Worm (Caenorhabditis elegans) whole organism, mixed stage, embryonic: ENCODE data around the gene hpa-1.

ENCODE experiments used
- M03D4.4 ChIP-seq: sonication (generic microtip); optimal IDR thresholded peaks from 2 replicates; lab custom pipeline; 2017; ENCODE audit warnings: mild to moderate bottlenecking, missing genetic modification characterization, missing compliant biosample characterization
- bed-3 ChIP-seq: fragments of 200-800 bp; sonication (Bioruptor generic); optimal IDR thresholded peaks from 3 replicates; lab custom pipeline; 2018; ENCODE audit warnings: mild to moderate bottlenecking, missing genetic modification characterization, moderate library complexity, missing compliant biosample characterization
- blmp-1 ChIP-seq: fragments of 150-350 bp; optimal IDR thresholded peaks from 2 replicates; lab custom pipeline; 2014; ENCODE audit warnings: missing biosample characterization, missing genetic modification characterization
- ceh-39 ChIP-seq: fragments of 150-350 bp; optimal IDR thresholded peaks from 2 replicates; lab custom pipeline; 2014; ENCODE audit warnings: missing biosample characterization, missing genetic modification characterization
- ceh-43 ChIP-seq: fragments of 200-800 bp; sonication (Bioruptor generic); optimal IDR thresholded peaks from 2 replicates; lab custom pipeline; 2018; ENCODE audit warnings: mild to moderate bottlenecking, missing genetic modification characterization, moderate library complexity, missing compliant biosample characterization
- ces-1 ChIP-seq: fragments of 150-350 bp; optimal IDR thresholded peaks from 2 replicates; lab custom pipeline; 2014; ENCODE audit warnings: missing biosample characterization, missing genetic modification reagents, missing genetic modification characterization
- cnd-1 ChIP-seq: fragments of 200-800 bp; sonication (Bioruptor generic); optimal IDR thresholded peaks from 2 replicates; lab custom pipeline; 2018; ENCODE audit warnings: mild to moderate bottlenecking, missing genetic modification characterization, missing compliant biosample characterization
- drap-1 ChIP-seq: fragments of 200-800 bp; sonication (Bioruptor generic); optimal IDR thresholded peaks from 3 replicates; lab custom pipeline; 2018; ENCODE audit warnings: mild to moderate bottlenecking, missing genetic modification characterization, missing compliant biosample characterization
- elt-1 ChIP-seq: sonication (generic microtip); optimal IDR thresholded peaks from 2 replicates; lab custom pipeline; 2017; ENCODE audit warnings: missing genetic modification characterization, mild to moderate bottlenecking, missing compliant biosample characterization, antibody characterized with exemption, moderate library complexity, borderline replicate concordance; ENCODE audit not compliant: insufficient read depth
- elt-3 ChIP-seq: fragments of 150-350 bp; optimal IDR thresholded peaks from 2 replicates; lab custom pipeline; 2014; ENCODE audit warnings: missing biosample characterization, missing genetic modification characterization
- flh-1 ChIP-seq: fragments of 200-800 bp; sonication (Bioruptor generic); optimal IDR thresholded peaks from 2 replicates; lab custom pipeline; 2018; ENCODE audit warnings: mild to moderate bottlenecking, missing genetic modification characterization, moderate library complexity, missing compliant biosample characterization
- ham-2 ChIP-seq: fragments of 200-800 bp; sonication (Bioruptor generic); optimal IDR thresholded peaks from 2 replicates; lab custom pipeline; 2018; ENCODE audit warnings: mild to moderate bottlenecking, missing genetic modification characterization, missing compliant biosample characterization
- hlh-1 ChIP-seq: fragments of 150-350 bp; optimal IDR thresholded peaks from 2 replicates; lab custom pipeline; 2014; ENCODE audit warnings: missing biosample characterization, missing genetic modification reagents, missing genetic modification characterization
- lin-13 ChIP-seq: fragments of 150-350 bp; optimal IDR thresholded peaks from 2 replicates; lab custom pipeline; 2014; ENCODE audit warnings: missing biosample characterization, missing genetic modification characterization
- lin-32 ChIP-seq: fragments of 200-800 bp; sonication (Bioruptor generic); optimal IDR thresholded peaks from 2 replicates; lab custom pipeline; 2018; ENCODE audit warnings: mild to moderate bottlenecking, missing genetic modification characterization, missing compliant biosample characterization
- lsy-2 ChIP-seq: fragments of 150-350 bp; optimal IDR thresholded peaks from 2 replicates; lab custom pipeline; 2014; ENCODE audit warnings: missing biosample characterization, missing genetic modification characterization
- mab-5 ChIP-seq: fragments of 150-350 bp; optimal IDR thresholded peaks from 2 replicates; lab custom pipeline; 2014; ENCODE audit warnings: missing biosample characterization, missing genetic modification characterization
- mep-1 ChIP-seq: fragments of 150-350 bp; optimal IDR thresholded peaks from 2 replicates; lab custom pipeline; 2017; ENCODE audit warnings: missing biosample characterization, missing genetic modification reagents, missing genetic modification characterization, inconsistent platforms
- nhr-12 ChIP-seq: fragments of 150-350 bp; optimal IDR thresholded peaks from 2 replicates; lab custom pipeline; 2014; ENCODE audit warnings: missing biosample characterization, missing genetic modification characterization
- nhr-2 ChIP-seq: fragments of 150-350 bp; optimal IDR thresholded peaks from 2 replicates; lab custom pipeline; 2014; ENCODE audit warnings: missing biosample characterization, missing genetic modification characterization
- nhr-237 ChIP-seq: fragments of 150-350 bp; optimal IDR thresholded peaks from 2 replicates; lab custom pipeline; 2014; ENCODE audit warnings: missing biosample characterization, missing genetic modification characterization
- nhr-28 ChIP-seq: fragments of 150-350 bp; optimal IDR thresholded peaks from 2 replicates; lab custom pipeline; 2014; ENCODE audit warnings: missing biosample characterization, missing genetic modification characterization
- nhr-76 ChIP-seq: sonication (generic microtip); optimal IDR thresholded peaks from 2 replicates; lab custom pipeline; 2017; ENCODE audit warnings: missing biosample characterization, missing genetic modification characterization
- sem-2 ChIP-seq: fragments of 200-800 bp; sonication (Bioruptor generic); optimal IDR thresholded peaks from 2 replicates; lab custom pipeline; 2018; ENCODE audit warnings: mild to moderate bottlenecking, missing genetic modification characterization, missing compliant biosample characterization
- snpc-4 ChIP-seq: fragments of 150-350 bp; optimal IDR thresholded peaks from 2 replicates; lab custom pipeline; 2014; ENCODE audit warnings: missing biosample characterization, missing genetic modification characterization
- sptf-1 ChIP-seq: sonication (generic microtip); optimal IDR thresholded peaks from 2 replicates; lab custom pipeline; 2017; ENCODE audit warnings: mild to moderate bottlenecking, missing genetic modification characterization, moderate library complexity, missing compliant biosample characterization
- tbx-8 ChIP-seq: fragments of 200-800 bp; sonication (Bioruptor generic); optimal IDR thresholded peaks from 2 replicates; lab custom pipeline; 2018; ENCODE audit warnings: mild to moderate bottlenecking, missing genetic modification characterization, moderate library complexity, missing compliant biosample characterization
- unc-120 ChIP-seq: sonication (generic microtip); optimal IDR thresholded peaks from 2 replicates; lab custom pipeline; 2017; ENCODE audit warnings: missing genetic modification characterization, missing compliant biosample characterization; ENCODE audit not compliant: poor library complexity, severe bottlenecking
- unc-39 ChIP-seq: fragments of 150-350 bp; optimal IDR thresholded peaks from 2 replicates; lab custom pipeline; 2014; ENCODE audit warnings: missing biosample characterization, missing genetic modification characterization
- unc-62 ChIP-seq: fragments of 150-350 bp; optimal IDR thresholded peaks from 2 replicates; lab custom pipeline; 2014; ENCODE audit warnings: missing biosample characterization, missing genetic modification reagents, missing genetic modification characterization
- zip-8 ChIP-seq: fragments of 150-350 bp; optimal IDR thresholded peaks from 2 replicates; lab custom pipeline; 2014; ENCODE audit warnings: missing biosample characterization, missing genetic modification characterization
- ztf-11 ChIP-seq: fragments of 150-350 bp; optimal IDR thresholded peaks from 2 replicates; lab custom pipeline; 2014; ENCODE audit warnings: missing biosample characterization, missing genetic modification characterization

The hpa-1 gene

ce11 chrIV:16233028-16233427 is at the start of gene hpa-1, which contains the start of gene irld-39:
hpa-1 (minus strand) TSS chrIV:16233128.
irld-39 (plus strand) TSS chrIV:16233148.
- no peak for TF ChIP-seq hlh-1 (tag; lab: Kevin White, UChicago)

- no peak for TF ChIP-seq ztf-11 (tag; lab: Kevin White, UChicago)
- no peak for TF ChIP-seq M03D4.4
Observed at ce11 chrIV:16280614-16281013, 47.7 kb upstream of the hpa-1 start, which contains the start of gene clec-191. clec-191 (minus strand) TSS chrIV:16280714.

ce11 chrIV:16277902-16278301 is 45.0 kb upstream of the hpa-1 start, which contains the start of gene ccch-2:
ccch-2 (plus strand) TSS chrIV:16278202.
- no peak for TF ChIP-seq elt-1 (tag; lab: Kevin White, UChicago)
- TF ChIP-seq unc-120 (tag; lab: Kevin White, UChicago): no peak
- no peak for TF ChIP-seq sem-2
- TF ChIP-seq blmp-1 (tag; lab: Kevin White, UChicago): no peak
- TF ChIP-seq ham-2 (GFP tag; lab: Kevin White, UChicago): no peak
- no peak for TF ChIP-seq lin-32 (GFP tag; lab: Kevin White, UChicago)
- TF ChIP-seq ceh-39: no peak
- TF ChIP-seq mab-5 (tag; lab: Kevin White, UChicago): no peak
- no peak for TF ChIP-seq nhr-237 (tag; lab: Kevin White, UChicago)
- TF ChIP-seq snpc-4 (tag; lab: Kevin White, UChicago): no peak
- TF ChIP-seq lsy-2 (tag; lab: Kevin White, UChicago): no peak
- TF ChIP-seq M03D4.4: no peak
- TF ChIP-seq nhr-28 (tag; lab: Kevin White, UChicago): no peak
- no peak for TF ChIP-seq flh-1 (GFP tag; lab: Kevin White, UChicago)
- TF ChIP-seq elt-3 (tag; lab: Kevin White, UChicago): no peak
- no peak for TF ChIP-seq zip-8
- TF ChIP-seq cnd-1 (tag; lab: Kevin White, UChicago): no peak

- TF ChIP-seq nhr-28 (tag; lab: Kevin White, UChicago) (no peak), drap-1 (GFP tag; lab: Kevin White, UChicago) (no peak), unc-120 (tag; lab: Kevin White, UChicago) (no peak), nhr-76 (no peak), ceh-39 (no peak), nhr-12 (tag; lab: Kevin White, UChicago) (no peak), unc-39 (tag; lab: Kevin White, UChicago) (no peak)
- TF ChIP-seq, all 35 proteins: peak for 0
Observed at ce11 chrIV:16277291-16277690, 44.4 kb upstream of the hpa-1 start, which contains the start of gene F38C2.7. F38C2.7 (minus strand) TSS chrIV:16277391.

- TF ChIP-seq zip-8 (no peak), nhr-2 (tag; lab: Kevin White, UChicago) (no peak), cnd-1 (tag; lab: Kevin White, UChicago) (no peak), mab-5 (tag; lab: Kevin White, UChicago) (no peak), lin-13 (tag; lab: Kevin White, UChicago) (no peak), elt-3 (tag; lab: Kevin White, UChicago) (no peak), nhr-28 (tag; lab: Kevin White, UChicago) (no peak), ceh-43 (GFP tag; lab: Kevin White, UChicago) (no peak), unc-62 (GFP tag; lab: Kevin White, UChicago) (no peak)
Observed at ce11 chrIV:16270955-16271354, 38.0 kb upstream of the hpa-1 start, which contains the start of gene F38C2.4. F38C2.4 (plus strand) TSS chrIV:16271255.

- TF ChIP-seq unc-120 (tag; lab: Kevin White, UChicago) (no peak), unc-62 (GFP tag; lab: Kevin White, UChicago) (no peak), zip-8 (peak; percentile 8)
Observed at ce11 chrIV:16257330-16257729, 24.4 kb upstream of the hpa-1 start, which contains the start of gene hlh-31. hlh-31 (plus strand) TSS chrIV:16257630.

ce11 chrIV:16254464-16254863 is 21.5 kb upstream of the hpa-1 start, which contains the start of gene hlh-17:
hlh-17 (plus strand) TSS chrIV:16254764.
- TF ChIP-seq ceh-43 (GFP tag; lab: Kevin White, UChicago) (no peak), flh-1 (GFP tag; lab: Kevin White, UChicago) (no peak), unc-62 (GFP tag; lab: Kevin White, UChicago) (no peak), lsy-2 (tag; lab: Kevin White, UChicago) (no peak), sptf-1 (tag; lab: Kevin White, UChicago) (no peak), hlh-1 (tag; lab: Kevin White, UChicago) (no peak), drap-1 (GFP tag; lab: Kevin White, UChicago) (no peak), bed-3 (GFP tag; lab: Kevin White, UChicago) (no peak), M03D4.4 (no peak), ham-2 (GFP tag; lab: Kevin White, UChicago) (no peak), nhr-76 (no peak), lin-13 (tag; lab: Kevin White, UChicago) (no peak), mep-1 (tag; lab: Kevin White, UChicago) (no peak), lin-32 (GFP tag; lab: Kevin White, UChicago) (no peak), elt-3 (tag; lab: Kevin White, UChicago) (no peak), nhr-28 (tag; lab: Kevin White, UChicago) (no peak), snpc-4 (tag; lab: Kevin White, UChicago) (no peak), tbx-8 (no peak), nhr-12 (tag; lab: Kevin White, UChicago) (no peak), ces-1 (GFP tag; lab: Kevin White, UChicago) (no peak)
